Fruit fly (Drosophila melanogaster): ENCODE measurements around the gene Sgsf.

DNA sequence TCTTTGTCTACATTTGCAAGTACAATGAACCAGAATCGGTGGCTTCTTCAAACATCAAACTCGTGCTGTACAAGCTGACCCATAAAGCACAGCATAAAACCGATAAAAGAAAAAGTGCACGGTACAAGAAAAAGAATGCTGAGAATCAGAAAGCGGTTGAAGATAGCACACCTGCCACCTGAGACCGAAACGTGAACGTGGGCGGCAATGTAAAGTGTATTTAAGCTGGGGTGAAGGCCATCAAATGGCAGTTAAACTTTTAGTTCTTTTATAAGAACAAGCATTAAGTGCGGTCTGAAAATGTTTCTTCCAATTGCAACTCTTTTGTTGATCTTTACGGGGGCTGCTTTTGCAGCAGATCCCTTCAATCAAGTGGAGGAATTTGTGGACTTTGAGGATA lies 30.4 kb upstream of the Sgsf start, which contains the start of gene CG4066:
- TF ChIP-seq Lpt (GFP tag; optimal IDR thresholded peaks at IDR 0.05) (no peak), CG34406 (GFP tag; optimal IDR thresholded peaks at IDR 0.05) (no peak)

Data from whole organism, prepupa.